Fruit fly (Drosophila melanogaster) whole organism, embryonic: Measurements from ENCODE around the gene CG32573.

Source experiments
- Blimp-1 ChIP-seq: fragments of 200-800 bp; sonication (Bioruptor generic); optimal IDR thresholded peaks from 3 replicates; lab custom pipeline; 2018; ENCODE audit warnings: missing biosample characterization, missing genetic modification characterization, mild to moderate bottlenecking, moderate library complexity, missing genetic modification reagents
- CG1024 ChIP-seq: fragments of 200-800 bp; sonication (Bioruptor generic); IDR thresholded peaks from 2 replicates; pipeline ENCODE4 v1.3.6; 2022; ENCODE audit warnings: missing biosample characterization, missing genetic modification characterization
- CG10274 ChIP-seq: fragments of 200-800 bp; sonication (Bioruptor generic); optimal IDR thresholded peaks from 3 replicates; lab custom pipeline; 2017; ENCODE audit warnings: missing biosample characterization, mild to moderate bottlenecking, missing genetic modification characterization
- CG10366 ChIP-seq: fragments of 200-800 bp; sonication (Bioruptor generic); IDR thresholded peaks from 2 replicates; pipeline ENCODE4 v1.3.6; 2022; ENCODE audit warnings: missing biosample characterization, missing genetic modification characterization
- CG10462 ChIP-seq: fragments of 200-800 bp; sonication (Bioruptor generic); optimal IDR thresholded peaks from 2 replicates; lab custom pipeline; 2016; ENCODE audit warnings: missing biosample characterization, missing genetic modification characterization
- CG10543 ChIP-seq: fragments of 200-800 bp; sonication (Bioruptor generic); optimal IDR thresholded peaks from 3 replicates; lab custom pipeline; 2017; ENCODE audit warnings: missing biosample characterization, mild to moderate bottlenecking, missing genetic modification characterization, moderate library complexity
- CG12744 ChIP-seq: fragments of 200-800 bp; sonication (Bioruptor generic); optimal IDR thresholded peaks from 2 replicates; lab custom pipeline; 2016; ENCODE audit warnings: missing biosample characterization, missing genetic modification characterization
- CG14014 ChIP-seq: fragments of 200-800 bp; sonication (Bioruptor generic); IDR thresholded peaks from 2 replicates; pipeline ENCODE4 v1.3.6; 2022; ENCODE audit warnings: missing biosample characterization, missing genetic modification characterization
- CG15269 ChIP-seq: fragments of 200-800 bp; sonication (Bioruptor generic); optimal IDR thresholded peaks from 2 replicates; lab custom pipeline; 2018; ENCODE audit warnings: missing biosample characterization, mild to moderate bottlenecking, missing genetic modification characterization, moderate library complexity
- CG17328 ChIP-seq: fragments of 200-800 bp; sonication (Bioruptor generic); IDR thresholded peaks from 2 replicates; pipeline ENCODE4 v1.3.6; 2022; ENCODE audit warnings: missing biosample characterization, missing genetic modification characterization
- CG17359 ChIP-seq: fragments of 200-800 bp; sonication (Bioruptor generic); optimal IDR thresholded peaks from 3 replicates; lab custom pipeline; 2018; ENCODE audit warnings: missing biosample characterization, mild to moderate bottlenecking, missing genetic modification characterization, moderate library complexity
- CG2678 ChIP-seq: fragments of 200-800 bp; sonication (Bioruptor generic); optimal IDR thresholded peaks from 3 replicates; lab custom pipeline; 2019; ENCODE audit warnings: missing biosample characterization, mild to moderate bottlenecking, missing genetic modification characterization, moderate library complexity
- CG2712 ChIP-seq: fragments of 200-800 bp; optimal IDR thresholded peaks from 3 replicates; lab custom pipeline; 2019; ENCODE audit warnings: missing biosample characterization, mild to moderate bottlenecking, missing genetic modification characterization, moderate library complexity
- CG30403 ChIP-seq: fragments of 200-800 bp; sonication (Bioruptor generic); optimal IDR thresholded peaks from 3 replicates; lab custom pipeline; 2016; ENCODE audit warnings: missing biosample characterization, missing genetic modification characterization
- CG30431 ChIP-seq: fragments of 200-800 bp; sonication (Bioruptor generic); optimal IDR thresholded peaks from 2 replicates; lab custom pipeline; 2017; ENCODE audit warnings: missing biosample characterization, missing genetic modification characterization
- CG4707 ChIP-seq: fragments of 200-800 bp; sonication (Bioruptor generic); optimal IDR thresholded peaks from 2 replicates; lab custom pipeline; 2018; ENCODE audit warnings: missing biosample characterization, mild to moderate bottlenecking, missing genetic modification characterization, moderate library complexity
- CG6689 ChIP-seq: fragments of 200-800 bp; sonication (Bioruptor generic); IDR thresholded peaks from 2 replicates; pipeline ENCODE4 v1.3.6; 2022; ENCODE audit warnings: missing biosample characterization, missing genetic modification characterization
- CG7271 ChIP-seq: fragments of 200-800 bp; sonication (Bioruptor generic); optimal IDR thresholded peaks from 2 replicates; lab custom pipeline; 2018; ENCODE audit warnings: missing biosample characterization, mild to moderate bottlenecking, missing genetic modification characterization, moderate library complexity
- CG7839 ChIP-seq: fragments of 200-800 bp; sonication (Bioruptor generic); optimal IDR thresholded peaks from 3 replicates; lab custom pipeline; 2018; ENCODE audit warnings: missing biosample characterization, mild to moderate bottlenecking, missing genetic modification characterization, moderate library complexity
- CG8089 ChIP-seq: fragments of 200-800 bp; sonication (Bioruptor generic); optimal IDR thresholded peaks from 3 replicates; lab custom pipeline; 2016; ENCODE audit warnings: missing biosample characterization, missing genetic modification characterization
- CG8359 ChIP-seq: fragments of 200-800 bp; sonication (Bioruptor generic); optimal IDR thresholded peaks from 2 replicates; lab custom pipeline; 2017; ENCODE audit warnings: missing biosample characterization, mild to moderate bottlenecking, missing genetic modification characterization, borderline replicate concordance
- CG9817 ChIP-seq: fragments of 200-800 bp; sonication (Bioruptor generic); optimal IDR thresholded peaks from 2 replicates; lab custom pipeline; 2018; ENCODE audit warnings: missing biosample characterization, mild to moderate bottlenecking, missing genetic modification characterization, moderate library complexity
- CG9932 ChIP-seq: fragments of 200-800 bp; sonication (Bioruptor generic); IDR thresholded peaks from 2 replicates; pipeline ENCODE4 v1.3.6; 2022; ENCODE audit warnings: missing biosample characterization, missing genetic modification characterization
- Dbx ChIP-seq: fragments of 200-800 bp; sonication (Bioruptor generic); IDR thresholded peaks from 3 replicates; pipeline ENCODE4 v1.3.6; 2022; ENCODE audit warnings: missing biosample characterization, missing genetic modification characterization
- Drgx ChIP-seq: fragments of 200-800 bp; sonication (Bioruptor generic); IDR thresholded peaks from 2 replicates; pipeline ENCODE4 v1.3.6; 2022; ENCODE audit warnings: missing biosample characterization, missing genetic modification characterization
- Gsc ChIP-seq: fragments of 200-800 bp; sonication (Bioruptor generic); IDR thresholded peaks from 2 replicates; pipeline ENCODE4 v1.3.6; 2022; ENCODE audit warnings: missing biosample characterization, missing genetic modification characterization
- Gug ChIP-seq: fragments of 200-800 bp; sonication (Bioruptor generic); IDR thresholded peaks from 4 replicates; pipeline ENCODE4 v1.3.6; 2022; ENCODE audit warnings: missing biosample characterization, missing genetic modification characterization
- Oli ChIP-seq: fragments of 200-800 bp; sonication (Bioruptor generic); optimal IDR thresholded peaks from 2 replicates; lab custom pipeline; 2018; ENCODE audit warnings: missing biosample characterization, mild to moderate bottlenecking, missing genetic modification characterization, moderate library complexity
- Pdp1 ChIP-seq, 2 experiments: fragments of 200-800 bp; sonication (Bioruptor generic); optimal IDR thresholded peaks; 3 replicates each; lab custom pipeline; 2016; ENCODE audit warnings: missing biosample characterization in 2 of 2, missing genetic modification characterization in 2 of 2, mild to moderate bottlenecking in 1 of 2, moderate library complexity in 1 of 2
- Ptx1 ChIP-seq: fragments of 200-800 bp; sonication (Bioruptor generic); IDR thresholded peaks from 2 replicates; pipeline ENCODE4 v1.3.6; 2022; ENCODE audit warnings: missing biosample characterization, missing genetic modification characterization
- Six4 ChIP-seq: fragments of 200-800 bp; sonication (Bioruptor generic); optimal IDR thresholded peaks from 2 replicates; lab custom pipeline; 2016; ENCODE audit warnings: missing biosample characterization, missing genetic modification characterization
- Ssrp ChIP-seq: fragments of 200-800 bp; sonication (Bioruptor generic); optimal IDR thresholded peaks from 2 replicates; lab custom pipeline; 2018; ENCODE audit warnings: missing biosample characterization, mild to moderate bottlenecking, missing genetic modification characterization, moderate library complexity
- Xbp1 ChIP-seq: fragments of 200-800 bp; sonication (Bioruptor generic); optimal IDR thresholded peaks from 3 replicates; lab custom pipeline; 2016; ENCODE audit warnings: missing biosample characterization, mild to moderate bottlenecking, missing genetic modification characterization
- ap ChIP-seq: fragments of 200-800 bp; sonication (Bioruptor generic); IDR thresholded peaks from 2 replicates; pipeline ENCODE4 v1.3.6; 2022; ENCODE audit warnings: missing biosample characterization, missing genetic modification characterization
- cwo ChIP-seq: fragments of 200-800 bp; sonication (Bioruptor generic); optimal IDR thresholded peaks from 3 replicates; lab custom pipeline; 2017; ENCODE audit warnings: missing biosample characterization, missing genetic modification characterization, mild to moderate bottlenecking, moderate library complexity, missing genetic modification reagents
- dysf ChIP-seq: fragments of 200-800 bp; sonication (Bioruptor generic); IDR thresholded peaks from 3 replicates; pipeline ENCODE4 v1.3.6; 2022; ENCODE audit warnings: missing biosample characterization, missing genetic modification characterization
- gsb-n ChIP-seq: fragments of 200-800 bp; sonication (Bioruptor generic); optimal IDR thresholded peaks from 3 replicates; lab custom pipeline; 2018; ENCODE audit warnings: missing biosample characterization, mild to moderate bottlenecking, missing genetic modification characterization
- lab ChIP-seq: fragments of 200-800 bp; sonication (Bioruptor generic); optimal IDR thresholded peaks from 3 replicates; lab custom pipeline; 2017; ENCODE audit warnings: missing biosample characterization, missing genetic modification characterization, mild to moderate bottlenecking, moderate library complexity, missing genetic modification reagents
- nmo ChIP-seq: fragments of 200-800 bp; sonication (Bioruptor generic); optimal IDR thresholded peaks from 2 replicates; lab custom pipeline; 2018; ENCODE audit warnings: missing biosample characterization, mild to moderate bottlenecking, missing genetic modification characterization, moderate library complexity
- otp ChIP-seq: fragments of 200-800 bp; sonication (Bioruptor generic); IDR thresholded peaks from 3 replicates; pipeline ENCODE4, ENCODE4 v1.3.6; 2022; ENCODE audit warnings: missing biosample characterization, missing genetic modification characterization
- peb ChIP-seq: fragments of 200-800 bp; sonication (Bioruptor generic); IDR thresholded peaks from 2 replicates; pipeline ENCODE4 v1.3.6; 2022; ENCODE audit warnings: missing biosample characterization, missing genetic modification characterization
- phol ChIP-seq: fragments of 200-800 bp; sonication (Bioruptor generic); optimal IDR thresholded peaks from 3 replicates; lab custom pipeline; 2018; ENCODE audit warnings: missing biosample characterization, mild to moderate bottlenecking, missing genetic modification characterization, moderate library complexity
- ranshi ChIP-seq: fragments of 200-800 bp; sonication (Bioruptor generic); IDR thresholded peaks from 2 replicates; pipeline ENCODE4 v1.3.6; 2022; ENCODE audit warnings: missing biosample characterization, missing genetic modification characterization
- rib ChIP-seq: fragments of 200-800 bp; sonication (Bioruptor generic); IDR thresholded peaks from 2 replicates; pipeline ENCODE4 v1.3.6; 2022; ENCODE audit warnings: missing biosample characterization, missing genetic modification characterization
- sens ChIP-seq: fragments of 200-800 bp; sonication (Bioruptor generic); peaks from one replicate; lab custom pipeline; 2016; ENCODE audit warnings: missing biosample characterization, missing genetic modification characterization
- shn ChIP-seq: fragments of 200-800 bp; sonication (Bioruptor generic); optimal IDR thresholded peaks from 3 replicates; lab custom pipeline; 2016; ENCODE audit warnings: missing biosample characterization, missing genetic modification characterization
- sisA ChIP-seq: fragments of 200-800 bp; sonication (Bioruptor generic); IDR thresholded peaks from 2 replicates; pipeline ENCODE4 v1.3.6; 2022; ENCODE audit warnings: missing biosample characterization, missing genetic modification characterization
- stc ChIP-seq: fragments of 200-800 bp; sonication (Bioruptor generic); IDR thresholded peaks from 2 replicates; pipeline ENCODE4 v1.3.6; 2022; ENCODE audit warnings: missing biosample characterization, missing genetic modification characterization
- ttk ChIP-seq: fragments of 200-800 bp; sonication (Bioruptor generic); IDR thresholded peaks from 2 replicates; pipeline ENCODE4 v2.1.2; 2022; ENCODE audit warnings: missing biosample characterization, missing genetic modification characterization
- unpg ChIP-seq: fragments of 200-800 bp; sonication (Bioruptor generic); optimal IDR thresholded peaks from 3 replicates; lab custom pipeline; 2018; ENCODE audit warnings: missing biosample characterization, mild to moderate bottlenecking, missing genetic modification characterization, moderate library complexity

Gene CG32573

DNA sequence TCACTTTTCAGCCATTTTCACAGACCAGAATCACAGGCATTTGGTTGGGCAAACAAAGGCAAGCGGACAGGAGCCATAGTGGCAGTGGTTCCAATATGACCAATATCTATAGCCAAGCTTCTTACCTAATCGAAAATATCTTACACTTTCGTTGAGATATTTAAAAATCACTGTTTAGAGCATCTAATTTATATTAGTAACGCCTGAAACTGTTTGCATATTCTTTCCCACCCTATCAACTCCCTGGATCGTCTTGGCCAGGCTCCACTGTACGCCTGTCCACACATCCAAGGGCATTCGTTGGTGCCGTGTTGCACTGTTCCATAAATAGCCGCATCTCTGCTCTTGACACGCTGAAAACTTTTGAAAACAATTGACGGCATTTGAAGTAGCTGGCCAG is 39.3 kb downstream of the CG32573 start (continued):
- TF ChIP-seq ranshi (GFP tag; lab: Robert Waterston, UW) (0 out of 2 replicates have a peak, but pooled peaks have one; percentile 17), Oli (tag; lab: Kevin White, UChicago) (peak; percentile 28), CG10274 (GFP tag; lab: Kevin White, UChicago) (no peak), CG7839 (tag; lab: Kevin White, UChicago) (peak; percentile 45), phol (tag; lab: Kevin White, UChicago) (peak; percentile 35), CG7271 (tag; lab: Kevin White, UChicago) (no peak), otp (GFP tag; lab: Robert Waterston, UW) (0 out of 3 replicates have a peak, but pooled peaks have one; percentile 40), CG1024 (no peak), CG10543 (peak; percentile 21), Xbp1 (GFP tag; lab: Kevin White, UChicago) (peak; percentile 5), stc (GFP tag; lab: Robert Waterston, UW) (0 out of 2 replicates have a peak, but pooled peaks have one; percentile 21), gsb-n (tag; lab: Kevin White, UChicago) (peak; percentile 16), CG30403 (peak; percentile 21), CG2712 (peak; percentile 12), shn (GFP tag; lab: Kevin White, UChicago) (no peak), unpg (GFP tag; lab: Kevin White, UChicago) (peak; percentile 47), CG17328 (GFP tag; lab: Robert Waterston, UW) (peak; percentile 47), lab (no peak), Six4 (GFP tag; lab: Kevin White, UChicago) (no peak), cwo (GFP tag; lab: Kevin White, UChicago) (no peak), Gug (peak; percentile 52; the same call in 2 of the 4 replicates), peb (GFP tag; lab: Robert Waterston, UW) (0 out of 2 replicates have a peak, but pooled peaks have one; percentile 32), CG14014 (GFP tag; lab: Robert Waterston, UW) (no peak), CG15269 (peak; percentile 14), ap (GFP tag; lab: Robert Waterston, UW) (0 out of 2 replicates have a peak, but pooled peaks have one; percentile 3), sisA (peak; percentile 65; the same call in 1 of the 2 replicates), Pdp1 (GFP tag; optimal IDR thresholded peaks at IDR 0.05; lab: Kevin White, UChicago) (peak; percentile 11 to 34), CG6689 (GFP tag; lab: Robert Waterston, UW) (peak; percentile 42; the same call in 1 of the 2 replicates), CG17359 (tag; lab: Kevin White, UChicago) (peak; percentile 42), Gsc (GFP tag; lab: Robert Waterston, UW) (0 out of 2 replicates have a peak, but pooled peaks have one; percentile 19), dysf (peak; percentile 53; the same call in 2 of the 3 replicates), CG8089 (peak; percentile 7), Blimp-1 (GFP tag; lab: Kevin White, UChicago) (peak; percentile 28), ttk (GFP tag; lab: Robert Waterston, UW) (0 out of 2 replicates have a peak, but pooled peaks have one; percentile 36), CG10462 (GFP tag; lab: Kevin White, UChicago) (no peak), rib (GFP tag; lab: Robert Waterston, UW) (no peak), CG9817 (no peak), nmo (GFP tag; lab: Kevin White, UChicago) (peak; percentile 19), CG8359 (no peak), Ptx1 (peak; percentile 42), sens (GFP tag; lab: Kevin White, UChicago) (peak; percentile 89), CG30431 (GFP tag; lab: Kevin White, UChicago) (peak; percentile 16), Ssrp (tag; lab: Kevin White, UChicago) (peak; percentile 17), CG12744 (GFP tag; lab: Kevin White, UChicago) (no peak), Drgx (GFP tag; lab: Robert Waterston, UW) (peak; percentile 55; the same call in 1 of the 2 replicates), CG4707 (GFP tag; lab: Kevin White, UChicago) (no peak), Dbx (GFP tag; lab: Robert Waterston, UW) (no peak), CG10366 (GFP tag; lab: Robert Waterston, UW) (peak; percentile 42), CG9932 (GFP tag; lab: Robert Waterston, UW) (no peak), CG2678 (tag; lab: Kevin White, UChicago) (peak; percentile 23)
